Worm (Caenorhabditis elegans) whole organism, L4 larva: ENCODE data around the gene clec-216.
A peak's percentile ranks its signal among the peaks of the same experiment; 100 is the strongest.

Experiments
- T20F7.1 ChIP-seq: fragments of 200-800 bp; sonication (Bioruptor generic); optimal IDR thresholded peaks from 2 replicates; lab custom pipeline; 2018; ENCODE audit warnings: mild to moderate bottlenecking, missing genetic modification characterization, missing compliant biosample characterization
- Y5F2A.4 ChIP-seq: fragments of 200-800 bp; sonication (Bioruptor generic); optimal IDR thresholded peaks from 2 replicates; lab custom pipeline; 2018; ENCODE audit warnings: mild to moderate bottlenecking, missing genetic modification characterization, missing compliant biosample characterization
- Y75B8A.6 ChIP-seq: fragments of 200-800 bp; sonication (Bioruptor generic); IDR thresholded peaks from 2 replicates; pipeline ENCODE4 v1.3.6; 2022; ENCODE audit warnings: missing genetic modification reagents, missing genetic modification characterization, missing compliant biosample characterization
- aha-1 ChIP-seq: fragments of 150-350 bp; peaks from one replicate; lab custom pipeline; 2014; ENCODE audit warnings: missing biosample characterization, missing genetic modification characterization
- cey-2 ChIP-seq: sonication (generic microtip); optimal IDR thresholded peaks from 3 replicates; lab custom pipeline; 2017; ENCODE audit warnings: missing genetic modification characterization, mild to moderate bottlenecking, missing compliant biosample characterization, antibody characterized with exemption, borderline replicate concordance; ENCODE audit not compliant: insufficient read depth
- dmd-6 ChIP-seq: fragments of 200-800 bp; sonication (Bioruptor generic); IDR thresholded peaks from 2 replicates; pipeline ENCODE4 v1.3.6; 2022; ENCODE audit warnings: missing genetic modification reagents, missing genetic modification characterization, missing compliant biosample characterization
- duxl-1 ChIP-seq: sonication (generic microtip); optimal IDR thresholded peaks from 2 replicates; lab custom pipeline; 2016; ENCODE audit warnings: mild to moderate bottlenecking, missing genetic modification characterization, moderate library complexity, missing compliant biosample characterization; ENCODE audit not compliant: poor library complexity
- egl-27 ChIP-seq: sonication (generic microtip); optimal IDR thresholded peaks from 3 replicates; lab custom pipeline; 2017; ENCODE audit warnings: missing biosample characterization, missing genetic modification reagents, missing genetic modification characterization
- egl-43 ChIP-seq: fragments of 200-800 bp; sonication (Bioruptor generic); IDR thresholded peaks from 2 replicates; pipeline ENCODE4 v1.3.6; 2022; ENCODE audit warnings: missing genetic modification reagents, missing genetic modification characterization, missing compliant biosample characterization
- lin-15B ChIP-seq: fragments of 150-350 bp; sonication (generic microtip); optimal IDR thresholded peaks from 3 replicates; lab custom pipeline; 2014; ENCODE audit warnings: missing biosample characterization, missing genetic modification characterization
- lin-38 ChIP-seq: fragments of 200-800 bp; sonication (Bioruptor generic); IDR thresholded peaks from 2 replicates; pipeline ENCODE4 v1.3.6; 2022; ENCODE audit warnings: missing genetic modification reagents, missing genetic modification characterization, missing compliant biosample characterization
- madf-9 ChIP-seq: fragments of 200-800 bp; sonication (Bioruptor generic); conservative IDR thresholded peaks from 2 replicates; pipeline ENCODE4 v1.3.6; 2022; ENCODE audit warnings: missing genetic modification reagents, missing genetic modification characterization, missing compliant biosample characterization
- mdl-1 ChIP-seq, 2 experiments: fragments of 150-350 bp in 1 of 2; sonication (generic microtip) in 1 of 2; optimal IDR thresholded peaks; 2 replicates each; lab custom pipeline; 2014 to 2017; ENCODE audit warnings: missing biosample characterization in 2 of 2, missing genetic modification characterization in 2 of 2
- mep-1 ChIP-seq: fragments of 150-350 bp; sonication (generic microtip); optimal IDR thresholded peaks from 3 replicates; lab custom pipeline; 2014; ENCODE audit warnings: missing biosample characterization, missing genetic modification characterization
- mxl-3 ChIP-seq: fragments of 200-800 bp; sonication (Bioruptor generic); optimal IDR thresholded peaks from 2 replicates; lab custom pipeline; 2018; ENCODE audit warnings: mild to moderate bottlenecking, missing genetic modification characterization, missing compliant biosample characterization
- nhr-102 ChIP-seq: sonication (generic microtip); optimal IDR thresholded peaks from 2 replicates; lab custom pipeline; 2016; ENCODE audit warnings: mild to moderate bottlenecking, missing genetic modification characterization, moderate library complexity, missing compliant biosample characterization
- nhr-111 ChIP-seq: fragments of 200-800 bp; sonication (Bioruptor generic); optimal IDR thresholded peaks from 2 replicates; lab custom pipeline; 2018; ENCODE audit warnings: mild to moderate bottlenecking, missing genetic modification characterization, missing compliant biosample characterization
- nhr-42 ChIP-seq: fragments of 200-800 bp; sonication (Bioruptor generic); IDR thresholded peaks from 2 replicates; pipeline ENCODE4 v1.3.6; 2022; ENCODE audit warnings: missing genetic modification characterization, missing compliant biosample characterization
- rbr-2 ChIP-seq: sonication (generic microtip); optimal IDR thresholded peaks from 2 replicates; lab custom pipeline; 2016; ENCODE audit warnings: missing genotype, missing genetic modification characterization, missing compliant biosample characterization
- sdz-12 ChIP-seq: fragments of 200-800 bp; sonication (Bioruptor generic); optimal IDR thresholded peaks from 2 replicates; lab custom pipeline; 2018; ENCODE audit warnings: mild to moderate bottlenecking, missing genetic modification characterization, missing compliant biosample characterization
- tra-1 ChIP-seq: fragments of 200-800 bp; sonication (Bioruptor generic); IDR thresholded peaks from 2 replicates; pipeline ENCODE4 v1.3.6; 2022; ENCODE audit warnings: missing genetic modification reagents, missing genetic modification characterization, missing compliant biosample characterization
- unc-62 ChIP-seq, 3 experiments: fragments of 150-350 bp in 1 of 3; sonication (generic microtip); optimal IDR thresholded peaks in 2 of 3; peaks in 1 of 3; 1 replicate in 1 of 3; 2 replicates in 2 of 3; lab custom pipeline; 2014 to 2017; ENCODE audit warnings: missing biosample characterization in 3 of 3, missing genetic modification characterization in 3 of 3, missing genetic modification reagents in 3 of 3, missing genotype in 1 of 3
- vab-7 ChIP-seq: fragments of 200-800 bp; sonication (Bioruptor generic); IDR thresholded peaks from 2 replicates; pipeline ENCODE4 v1.3.6; 2022; ENCODE audit warnings: missing genetic modification reagents, missing genetic modification characterization, missing compliant biosample characterization
- zag-1 ChIP-seq: fragments of 150-350 bp; optimal IDR thresholded peaks from 2 replicates; lab custom pipeline; 2014; ENCODE audit warnings: missing biosample characterization, missing genetic modification characterization
- ztf-11 ChIP-seq: fragments of 150-350 bp; optimal IDR thresholded peaks from 2 replicates; lab custom pipeline; 2014; ENCODE audit warnings: missing biosample characterization, missing genetic modification characterization

The clec-216 gene

ce11 chrV:7946229-7946628, 6.5 kb downstream of the clec-216 start:
- peak; percentile 91 for TF ChIP-seq aha-1
- peak in 1 of 2 experiments; percentile 81 for TF ChIP-seq unc-62 (GFP tag; optimal IDR thresholded peaks at IDR 0.05 in 1 of 2; lab: Kevin White, UChicago)
- no peak for TF ChIP-seq unc-62 (tag; optimal IDR thresholded peaks at IDR 0.05; lab: Kevin White, UChicago)
- TF ChIP-seq dmd-6 (GFP tag; lab: Robert Waterston, UW) = no peak
- TF ChIP-seq nhr-111 (GFP tag; lab: Kevin White, UChicago) = no peak

- TF ChIP-seq vab-7 (GFP tag; lab: Robert Waterston, UW) = no peak
- no peak for TF ChIP-seq Y5F2A.4 (GFP tag; lab: Kevin White, UChicago)
- no peak for TF ChIP-seq nhr-102
- TF ChIP-seq Y75B8A.6 (GFP tag; lab: Robert Waterston, UW) = no peak
- no peak for TF ChIP-seq lin-15B
- peak; percentile 66 for TF ChIP-seq aha-1
- TF ChIP-seq, all 104 proteins: peak for 1
Observed at ce11 chrV:7943568-7943967, 9.2 kb downstream of the clec-216 start, which contains the start of gene Y97E10B.1. TSS of gene Y97E10B.1 (plus strand) at chrV:7943868.

- TF ChIP-seq unc-62 (GFP tag; optimal IDR thresholded peaks at IDR 0.05 in 1 of 2; lab: Kevin White, UChicago) = peak in 1 of 2 experiments; percentile 87
- TF ChIP-seq unc-62 (tag; optimal IDR thresholded peaks at IDR 0.05; lab: Kevin White, UChicago) = no peak
- TF ChIP-seq mxl-3 (GFP tag; lab: Kevin White, UChicago) = no peak
Observed at ce11 chrV:7940299-7940698, 12.5 kb downstream of the clec-216 start, which contains the start of gene srt-53. TSS of gene srt-53 (minus strand) at chrV:7940399.

- peak in 1 of 2 experiments; percentile 34 for TF ChIP-seq unc-62 (GFP tag; optimal IDR thresholded peaks at IDR 0.05 in 1 of 2; lab: Kevin White, UChicago)
- TF ChIP-seq unc-62 (tag; optimal IDR thresholded peaks at IDR 0.05; lab: Kevin White, UChicago) = no peak
- TF ChIP-seq tra-1 (GFP tag; lab: Robert Waterston, UW) = no peak
Observed at ce11 chrV:7937152-7937551, 15.6 kb downstream of the clec-216 start, which contains the start of gene srsx-3. TSS of gene srsx-3 (minus strand) at chrV:7937252.

ce11 chrV:7932998-7933397, 19.8 kb downstream of the clec-216 start, which contains the start of gene ncx-10:
TSS of gene ncx-10 (minus strand) at chrV:7933098.
- TF ChIP-seq rbr-2 (tag; lab: Kevin White, UChicago) (no peak), tra-1 (GFP tag; lab: Robert Waterston, UW) (no peak), zag-1 (no peak), egl-27 (tag; lab: Kevin White, UChicago) (no peak)

- TF ChIP-seq T20F7.1 (no peak), lin-15B (no peak), ztf-11 (tag; lab: Kevin White, UChicago) (no peak), egl-43 (GFP tag; lab: Robert Waterston, UW) (no peak), madf-9 (GFP tag; lab: Robert Waterston, UW) (no peak), rbr-2 (tag; lab: Kevin White, UChicago) (no peak), mep-1 (no peak), nhr-42 (no peak), lin-38 (GFP tag; lab: Robert Waterston, UW) (no peak), mdl-1 (tag; optimal IDR thresholded peaks at IDR 0.05; lab: Kevin White, UChicago) (no peak), cey-2 (tag; lab: Kevin White, UChicago) (no peak), sdz-12 (no peak), duxl-1 (tag; lab: Kevin White, UChicago) (no peak)
- TF ChIP-seq, all 104 proteins: peak for 0
Observed at ce11 chrV:7928660-7929059, 24.1 kb downstream of the clec-216 start, which contains the start of gene srsx-5. TSS of gene srsx-5 (plus strand) at chrV:7928960.

ce11 chrV:7926784-7927183, 26.0 kb downstream of the clec-216 start, which contains the start of gene srsx-6:
TSS of gene srsx-6 (plus strand) at chrV:7927084.
- TF ChIP-seq madf-9 (GFP tag; lab: Robert Waterston, UW) = no peak
